Comparison of ENCODE assay signal across 4 worm cellular contexts in genomic region chrV:10557094-10557493, ce11.
A peak's percentile ranks its signal among the peaks of the same experiment; 100 is the strongest.
TF ChIP-seq lines count a peak whose summit lies in the region.

No protein-coding gene starts in this region.

TF ChIP-seq in whole organism, L1 larva, 84 proteins besides CTCF, POLR2A, EP300 and RAD21 (continues in another document):
- TF ChIP-seq pag-3 (tag; optimal IDR thresholded peaks at IDR 0.05; lab: Kevin White, UChicago; ENCODE audit: borderline replicate concordance, insufficient read depth) (no peak), hlh-17 (GFP tag; optimal IDR thresholded peaks at IDR 0.05; lab: Kevin White, UChicago; ENCODE audit: borderline replicate concordance) (no peak), egl-13 (tag; optimal IDR thresholded peaks at IDR 0.05; lab: Kevin White, UChicago) (no peak), mep-1 (tag; optimal IDR thresholded peaks at IDR 0.05; lab: Kevin White, UChicago) (no peak), sup-37 (GFP tag; optimal IDR thresholded peaks at IDR 0.05; lab: Kevin White, UChicago) (no peak), lir-3 (tag; optimal IDR thresholded peaks at IDR 0.05; lab: Kevin White, UChicago; ENCODE audit: poor library complexity) (no peak), unc-86 (tag; optimal IDR thresholded peaks at IDR 0.05; lab: Kevin White, UChicago) (no peak), nhr-85 (tag; lab: Kevin White, UChicago) (peak; percentile 87), fkh-8 (tag; optimal IDR thresholded peaks at IDR 0.05; lab: Kevin White, UChicago) (no peak), dsc-1 (tag; optimal IDR thresholded peaks at IDR 0.05; lab: Kevin White, UChicago) (no peak), egl-27 (tag; optimal IDR thresholded peaks at IDR 0.05; lab: Kevin White, UChicago) (no peak), lin-14 (GFP tag; optimal IDR thresholded peaks at IDR 0.05; lab: Kevin White, UChicago) (no peak), swsn-7 (tag; optimal IDR thresholded peaks at IDR 0.05; lab: Kevin White, UChicago) (no peak), nhr-47 (tag; optimal IDR thresholded peaks at IDR 0.05; lab: Kevin White, UChicago) (no peak), ztf-11 (tag; optimal IDR thresholded peaks at IDR 0.05; lab: Kevin White, UChicago) (no peak), nhr-77 (tag; optimal IDR thresholded peaks at IDR 0.05; lab: Kevin White, UChicago) (no peak), isw-1 (GFP tag; IDR thresholded peaks at IDR 0.05; lab: Robert Waterston, UW) (no peak), jun-1 (tag; optimal IDR thresholded peaks at IDR 0.05; lab: Kevin White, UChicago) (no peak), nhr-11 (tag; optimal IDR thresholded peaks at IDR 0.05; lab: Kevin White, UChicago) (no peak), ceh-88 (GFP tag; IDR thresholded peaks at IDR 0.05; lab: Robert Waterston, UW) (no peak), fkh-4 (tag; optimal IDR thresholded peaks at IDR 0.05; lab: Kevin White, UChicago; ENCODE audit: borderline replicate concordance) (no peak), elt-2 (tag; optimal IDR thresholded peaks at IDR 0.05; lab: Kevin White, UChicago) (no peak), nhr-12 (tag; optimal IDR thresholded peaks at IDR 0.05; lab: Kevin White, UChicago) (no peak), fkh-10 (GFP tag; optimal IDR thresholded peaks at IDR 0.05; lab: Kevin White, UChicago) (no peak)

TF ChIP-seq in whole organism, L2 larva, 48 proteins besides CTCF, POLR2A, EP300 and RAD21:
- peak; percentile 7 for TF ChIP-seq fos-1 (tag; optimal IDR thresholded peaks at IDR 0.05; lab: Kevin White, UChicago)
- no peak for TF ChIP-seq ZK546.5 (tag; optimal IDR thresholded peaks at IDR 0.05; lab: Kevin White, UChicago)
- no peak for TF ChIP-seq nhr-23 (tag; optimal IDR thresholded peaks at IDR 0.05; lab: Kevin White, UChicago)
- no peak for TF ChIP-seq nhr-11 (tag; optimal IDR thresholded peaks at IDR 0.05; lab: Kevin White, UChicago)
- no peak for TF ChIP-seq elt-1 (tag; optimal IDR thresholded peaks at IDR 0.05; lab: Kevin White, UChicago)
- no peak for TF ChIP-seq lin-13 (GFP tag; optimal IDR thresholded peaks at IDR 0.05; lab: Kevin White, UChicago)
- TF ChIP-seq mdl-1 (tag; optimal IDR thresholded peaks at IDR 0.05; lab: Kevin White, UChicago): no peak
- TF ChIP-seq ztf-1 (GFP tag; conservative IDR thresholded peaks at IDR 0.05; lab: Robert Waterston, UW): no peak
- peak; percentile 24 for TF ChIP-seq nhr-21 (tag; optimal IDR thresholded peaks at IDR 0.05; lab: Kevin White, UChicago)
- TF ChIP-seq ztf-11 (tag; optimal IDR thresholded peaks at IDR 0.05; lab: Kevin White, UChicago): no peak
- TF ChIP-seq ztf-4 (tag; optimal IDR thresholded peaks at IDR 0.05; lab: Kevin White, UChicago): no peak
- TF ChIP-seq blmp-1 (tag; optimal IDR thresholded peaks at IDR 0.05; lab: Kevin White, UChicago; ENCODE audit: insufficient read depth): peak; percentile 3
- no peak for TF ChIP-seq dmd-4 (tag; optimal IDR thresholded peaks at IDR 0.05; lab: Kevin White, UChicago)
- TF ChIP-seq F13H6.1 (tag; optimal IDR thresholded peaks at IDR 0.05; lab: Kevin White, UChicago): no peak
- TF ChIP-seq sma-3 (GFP tag; optimal IDR thresholded peaks at IDR 0.05; lab: Kevin White, UChicago): peak; percentile 63
- TF ChIP-seq Y55F3AM.14 (GFP tag; optimal IDR thresholded peaks at IDR 0.05; lab: Kevin White, UChicago): no peak
- peak; percentile 1 for TF ChIP-seq crh-2 (tag; optimal IDR thresholded peaks at IDR 0.05; lab: Kevin White, UChicago)
- peak; percentile 43 for TF ChIP-seq sma-9 (GFP tag; optimal IDR thresholded peaks at IDR 0.05; lab: Kevin White, UChicago)
- TF ChIP-seq sma-9 (tag; optimal IDR thresholded peaks at IDR 0.05; lab: Kevin White, UChicago): no peak

TF ChIP-seq in whole organism, L3 larva, 47 proteins besides CTCF, POLR2A, EP300 and RAD21:
- no peak for TF ChIP-seq nhr-28 (tag; optimal IDR thresholded peaks at IDR 0.05; lab: Kevin White, UChicago)
- TF ChIP-seq nfya-1 (tag; optimal IDR thresholded peaks at IDR 0.05; lab: Kevin White, UChicago; ENCODE audit: insufficient read depth): no peak
- TF ChIP-seq mdl-1 (tag; optimal IDR thresholded peaks at IDR 0.05; lab: Kevin White, UChicago): no peak
- TF ChIP-seq nhr-237 (tag; optimal IDR thresholded peaks at IDR 0.05; lab: Kevin White, UChicago): no peak
- TF ChIP-seq nhr-43 (tag; optimal IDR thresholded peaks at IDR 0.05; lab: Kevin White, UChicago; ENCODE audit: poor library complexity, severe bottlenecking): no peak
- no peak for TF ChIP-seq fkh-10 (GFP tag; optimal IDR thresholded peaks at IDR 0.05; lab: Kevin White, UChicago)
- no peak for TF ChIP-seq elt-1 (tag; optimal IDR thresholded peaks at IDR 0.05; lab: Kevin White, UChicago)
- peak; percentile 24 for TF ChIP-seq nhr-25 (tag; optimal IDR thresholded peaks at IDR 0.05; lab: Kevin White, UChicago)
- TF ChIP-seq daf-12 (tag; optimal IDR thresholded peaks at IDR 0.05; lab: Kevin White, UChicago): no peak
- TF ChIP-seq jun-1 (tag; optimal IDR thresholded peaks at IDR 0.05; lab: Kevin White, UChicago): no peak
- no peak for TF ChIP-seq ceh-28 (tag; optimal IDR thresholded peaks at IDR 0.05; lab: Kevin White, UChicago)
- no peak for TF ChIP-seq pha-4 (tag; optimal IDR thresholded peaks at IDR 0.05; lab: Kevin White, UChicago)
- no peak for TF ChIP-seq mml-1 (tag; optimal IDR thresholded peaks at IDR 0.05; lab: Kevin White, UChicago)
- TF ChIP-seq nhr-76 (tag; optimal IDR thresholded peaks at IDR 0.05; lab: Kevin White, UChicago): no peak
- TF ChIP-seq nhr-23 (tag; optimal IDR thresholded peaks at IDR 0.05; lab: Kevin White, UChicago): peak; percentile 40
- no peak for TF ChIP-seq skn-1 (tag; optimal IDR thresholded peaks at IDR 0.05; lab: Kevin White, UChicago)
- no peak for TF ChIP-seq nhr-12 (tag; optimal IDR thresholded peaks at IDR 0.05; lab: Kevin White, UChicago)
- TF ChIP-seq elt-3 (tag; optimal IDR thresholded peaks at IDR 0.05; lab: Kevin White, UChicago): peak in 1 of 3 experiments; percentile 55
- no peak for TF ChIP-seq eor-1 (tag; optimal IDR thresholded peaks at IDR 0.05; lab: Kevin White, UChicago)
- no peak for TF ChIP-seq fkh-2 (tag; optimal IDR thresholded peaks at IDR 0.05; lab: Kevin White, UChicago)
- TF ChIP-seq ceh-9 (tag; optimal IDR thresholded peaks at IDR 0.05; lab: Kevin White, UChicago): no peak
- TF ChIP-seq sea-2 (GFP tag; optimal IDR thresholded peaks at IDR 0.05; lab: Kevin White, UChicago): no peak
- TF ChIP-seq egl-27 (tag; optimal IDR thresholded peaks at IDR 0.05; lab: Kevin White, UChicago): no peak
- TF ChIP-seq egl-5 (tag; optimal IDR thresholded peaks at IDR 0.05; lab: Kevin White, UChicago): no peak

TF ChIP-seq in whole organism, L4 larva, 104 proteins besides CTCF, POLR2A, EP300 and RAD21:
- no peak for TF ChIP-seq daf-19 (GFP tag; conservative IDR thresholded peaks at IDR 0.05; lab: Robert Waterston, UW)
- no peak for TF ChIP-seq lin-38 (GFP tag; IDR thresholded peaks at IDR 0.05; lab: Robert Waterston, UW)
- TF ChIP-seq nhr-28 (tag; optimal IDR thresholded peaks at IDR 0.05; lab: Kevin White, UChicago): peak; percentile 49

Comparison
In these comparisons a context has a peak if more than half of its experiments do, and no peak if none do; other contexts are left out.
1. Of the 29 proteins assayed by ChIP-seq in both whole organism, L4 larva and whole organism, L1 larva: peak only in whole organism, L4 larva: nhr-28; only in whole organism, L1 larva: unc-130; in both: none; in neither: 26; mixed calls (peak in some experiments, not most) for 1.